Fruit fly (Drosophila melanogaster): ENCODE measurements around the gene Desat1.

Gene Desat1

dm6 chr3R:12439401-12440143, at the start of gene Desat1:
Gene Desat1 (plus strand): TSS chr3R:12439600.
- no peak for TF ChIP-seq CG11762 (GFP tag; optimal IDR thresholded peaks at IDR 0.05; ENCODE audit: insufficient read depth)
- TF ChIP-seq Eip78C (GFP tag): peak; percentile 66
- TF ChIP-seq CG4318 (GFP tag; optimal IDR thresholded peaks at IDR 0.05): no peak
- TF ChIP-seq CG9139 (GFP tag; optimal IDR thresholded peaks at IDR 0.05): no peak
- TF ChIP-seq esn (GFP tag; optimal IDR thresholded peaks at IDR 0.05): peak; percentile 43
- no peak for TF ChIP-seq Hr4 (GFP tag; optimal IDR thresholded peaks at IDR 0.05)
- no peak for TF ChIP-seq net (GFP tag; optimal IDR thresholded peaks at IDR 0.05)
- no peak for TF ChIP-seq fkh (GFP tag; optimal IDR thresholded peaks at IDR 0.05)
- no peak for TF ChIP-seq achi (GFP tag; optimal IDR thresholded peaks at IDR 0.05)

dm6 chr3R:12395880-12396279, 43.5 kb upstream of the Desat1 start, which contains the start of the genes CG10096 and CG10097:
Gene CG10096 (minus strand): TSS chr3R:12395980.
Gene CG10097 (minus strand): TSS chr3R:12395980.
- no peak for TF ChIP-seq Ets96B (tag; optimal IDR thresholded peaks at IDR 0.05)
- TF ChIP-seq eg (GFP tag; IDR thresholded peaks at IDR 0.05): no peak
- TF ChIP-seq Sox14 (GFP tag; optimal IDR thresholded peaks at IDR 0.05): no peak
- TF ChIP-seq CG4318 (GFP tag; optimal IDR thresholded peaks at IDR 0.05): no peak
- no peak for TF ChIP-seq pdm3 (GFP tag; optimal IDR thresholded peaks at IDR 0.05)
- no peak for TF ChIP-seq fkh (GFP tag; optimal IDR thresholded peaks at IDR 0.05)

- TF ChIP-seq vri (GFP tag; optimal IDR thresholded peaks at IDR 0.05): peak; percentile 39
- TF ChIP-seq svp (GFP tag): peak; percentile 71
- TF ChIP-seq Eip93F (GFP tag; optimal IDR thresholded peaks at IDR 0.05): no peak
- TF ChIP-seq CG15336 (GFP tag; IDR thresholded peaks at IDR 0.05): no peak
Measured at dm6 chr3R:12398054-12398453, 41.3 kb upstream of the Desat1 start.

- TF ChIP-seq Eip93F (GFP tag; optimal IDR thresholded peaks at IDR 0.05) (no peak), vri (GFP tag; optimal IDR thresholded peaks at IDR 0.05) (peak; percentile 44), Eip78C (GFP tag) (no peak), svp (GFP tag) (peak; percentile 43)
Measured at dm6 chr3R:12398620-12399247, 40.7 kb upstream of the Desat1 start, which contains the start of gene Cyp9f3. Gene Cyp9f3 (minus strand): TSS chr3R:12398929.

dm6 chr3R:12401672-12402296, 37.6 kb upstream of the Desat1 start, which contains the start of gene DNAlig3:
Gene DNAlig3 (minus strand): TSS chr3R:12401839.
- TF ChIP-seq Eip93F (GFP tag; optimal IDR thresholded peaks at IDR 0.05) (no peak), CG6854 (GFP tag; optimal IDR thresholded peaks at IDR 0.05) (peak; percentile 51), fkh (GFP tag; optimal IDR thresholded peaks at IDR 0.05) (peak; percentile 98), vri (GFP tag; optimal IDR thresholded peaks at IDR 0.05) (no peak)

dm6 chr3R:12402935-12403334, 36.5 kb upstream of the Desat1 start:
- TF ChIP-seq CG34406 (GFP tag; optimal IDR thresholded peaks at IDR 0.05): peak; percentile 97
- peak; percentile 98 for TF ChIP-seq Ets96B (tag; optimal IDR thresholded peaks at IDR 0.05)
- TF ChIP-seq Smox (GFP tag; optimal IDR thresholded peaks at IDR 0.05): peak; percentile 96
- peak; percentile 96 for TF ChIP-seq CG9139 (GFP tag; optimal IDR thresholded peaks at IDR 0.05)
- peak; percentile 99 for TF ChIP-seq cyc (GFP tag; optimal IDR thresholded peaks at IDR 0.05)
- peak; percentile 95 for TF ChIP-seq CG15336 (GFP tag; IDR thresholded peaks at IDR 0.05)
- TF ChIP-seq acj6 (GFP tag; optimal IDR thresholded peaks at IDR 0.05): peak; percentile 93
- peak; percentile 94 for TF ChIP-seq CG8319 (GFP tag; optimal IDR thresholded peaks at IDR 0.05)
- TF ChIP-seq CG1621 (tag; optimal IDR thresholded peaks at IDR 0.05): peak; percentile 94
- peak; percentile 95 for TF ChIP-seq CG6808 (GFP tag; optimal IDR thresholded peaks at IDR 0.05)
- TF ChIP-seq ss (GFP tag; optimal IDR thresholded peaks at IDR 0.05): peak; percentile 97 to 98
- peak; percentile 97 for TF ChIP-seq fd85E (GFP tag; optimal IDR thresholded peaks at IDR 0.05)
- TF ChIP-seq CG3919 (GFP tag; optimal IDR thresholded peaks at IDR 0.05): peak; percentile 100
- TF ChIP-seq CG6163 (GFP tag; IDR thresholded peaks at IDR 0.05): peak; percentile 100
- TF ChIP-seq Eip78C (GFP tag): peak; percentile 99
- peak; percentile 98 for TF ChIP-seq dsx (GFP tag; optimal IDR thresholded peaks at IDR 0.05; ENCODE audit: poor library complexity, severe bottlenecking)
- peak; percentile 75 for TF ChIP-seq CG11294 (GFP tag; IDR thresholded peaks at IDR 0.05)
- peak; percentile 92 for TF ChIP-seq CG16779 (tag; optimal IDR thresholded peaks at IDR 0.05)
- peak; percentile 96 for TF ChIP-seq CG31627 (GFP tag; optimal IDR thresholded peaks at IDR 0.05)
- TF ChIP-seq Sox102F (GFP tag; optimal IDR thresholded peaks at IDR 0.05): peak; percentile 98
- TF ChIP-seq pdm3 (GFP tag; optimal IDR thresholded peaks at IDR 0.05): peak; percentile 93
- peak; percentile 96 for TF ChIP-seq CG6792 (GFP tag; optimal IDR thresholded peaks at IDR 0.05)
- TF ChIP-seq Ets21C (GFP tag; optimal IDR thresholded peaks at IDR 0.05): peak; percentile 92
- peak in 1 of 2 experiments; percentile 94 for TF ChIP-seq salr (GFP tag; optimal IDR thresholded peaks at IDR 0.05)

Data from whole organism, prepupa.